Worm (Caenorhabditis elegans) whole organism, L2 larva: ENCODE measurements around the gene algn-9.

Experiments used
- ZK546.5 ChIP-seq: sonication (generic microtip); optimal IDR thresholded peaks from 2 replicates; lab custom pipeline; 2017; ENCODE audit warnings: missing biosample characterization, missing genetic modification characterization
- dmd-4 ChIP-seq: sonication (generic microtip); optimal IDR thresholded peaks from 2 replicates; lab custom pipeline; 2017; ENCODE audit warnings: missing biosample characterization, missing genetic modification characterization
- skn-1 ChIP-seq: sonication (generic microtip); optimal IDR thresholded peaks from 2 replicates; lab custom pipeline; 2017; ENCODE audit warnings: missing biosample characterization, missing genetic modification characterization
- snpc-4 ChIP-seq: fragments of 150-350 bp; optimal IDR thresholded peaks from 2 replicates; lab custom pipeline; 2014; ENCODE audit warnings: missing biosample characterization, missing genetic modification characterization
- unc-62 ChIP-seq: fragments of 150-350 bp; optimal IDR thresholded peaks from 2 replicates; lab custom pipeline; 2014; ENCODE audit warnings: missing biosample characterization, missing genetic modification reagents, missing genetic modification characterization

DNA sequence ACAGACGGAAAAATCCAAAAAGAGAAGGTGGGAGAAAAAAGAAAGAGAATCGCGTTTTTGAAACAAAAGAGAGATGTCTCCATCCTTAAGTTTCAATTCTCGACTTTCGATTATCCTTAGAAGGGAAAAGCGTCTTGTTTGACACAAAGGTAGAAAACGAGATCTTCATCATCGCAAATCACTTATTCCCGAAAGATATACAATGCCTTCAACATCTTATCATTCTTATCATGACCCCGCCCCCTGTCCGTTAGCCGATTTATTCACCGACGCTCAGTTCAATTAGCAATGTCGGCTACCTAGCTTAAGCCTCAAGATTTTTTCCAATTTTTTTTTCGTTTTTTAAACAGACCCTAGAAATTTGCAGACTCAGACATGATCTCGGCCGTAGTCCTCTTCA, 14.8 kb downstream of the algn-9 start, which contains the start of gene C14A4.9:
- TF ChIP-seq dmd-4 (tag; lab: Kevin White, UChicago), result no peak
- no peak for TF ChIP-seq skn-1 (tag; lab: Kevin White, UChicago)
- TF ChIP-seq ZK546.5 (tag; lab: Kevin White, UChicago), result no peak
- TF ChIP-seq snpc-4 (tag; lab: Kevin White, UChicago), result no peak
- TF ChIP-seq unc-62, result no peak
